Worm (Caenorhabditis elegans) whole organism, L4 larva: ENCODE data around the gene srt-24.

Source experiments
- D1046.2 ChIP-seq: fragments of 200-800 bp; sonication (Bioruptor generic); IDR thresholded peaks from 2 replicates; pipeline ENCODE4 v1.3.6; 2022; ENCODE audit warnings: missing genetic modification characterization, missing compliant biosample characterization
- dve-1 ChIP-seq: sonication (generic microtip); optimal IDR thresholded peaks from 2 replicates; lab custom pipeline; 2017; ENCODE audit warnings: antibody characterized with exemption, mild to moderate bottlenecking, missing genetic modification characterization, missing compliant biosample characterization; ENCODE audit not compliant: insufficient read depth
- hmg-1.1 ChIP-seq: fragments of 200-800 bp; sonication (Bioruptor generic); IDR thresholded peaks from 2 replicates; pipeline ENCODE4 v1.3.6; 2022; ENCODE audit warnings: missing genetic modification reagents, missing genetic modification characterization, missing compliant biosample characterization

- TF ChIP-seq dve-1 (tag; lab: Kevin White, UChicago) (no peak), D1046.2 (GFP tag; lab: Robert Waterston, UW) (no peak), hmg-1.1 (no peak)
Observed at ce11 chrIV:736447-736846, 5.6 kb upstream of the srt-24 start, which contains the start of gene kvs-5.
